Fruit fly (Drosophila melanogaster): Measurements from ENCODE around the gene Ir68a.

Gene Ir68a

dm6 chr3L:11247370-11248255 is 11.6 kb upstream of the Ir68a start (continued):
- peak; percentile 65 for TF ChIP-seq CG34224 (GFP tag; IDR thresholded peaks at IDR 0.05; ENCODE audit: partially characterized antibody)
- TF ChIP-seq Doc3 (GFP tag; IDR thresholded peaks at IDR 0.05; ENCODE audit: partially characterized antibody): no peak
- no peak for TF ChIP-seq hkb (optimal IDR thresholded peaks at IDR 0.05)
- 0 out of 2 replicates have a peak, but pooled peaks have one; percentile 54 for TF ChIP-seq hkb (GFP tag; IDR thresholded peaks at IDR 0.05)
- TF ChIP-seq Adf1 (GFP tag; IDR thresholded peaks at IDR 0.05): peak; percentile 89
- TF ChIP-seq insv (GFP tag; optimal IDR thresholded peaks at IDR 0.05): peak in 1 of 2 experiments; percentile 45
- TF ChIP-seq CG13287 (GFP tag; IDR thresholded peaks at IDR 0.05; ENCODE audit: partially characterized antibody): peak; percentile 48
- peak; percentile 28 for TF ChIP-seq gcm (GFP tag; optimal IDR thresholded peaks at IDR 0.05)
- TF ChIP-seq jing (GFP tag; optimal IDR thresholded peaks at IDR 0.05): no peak
- peak; percentile 28 for TF ChIP-seq CG2202 (tag; optimal IDR thresholded peaks at IDR 0.05)
- peak; percentile 88 for TF ChIP-seq cg (GFP tag; optimal IDR thresholded peaks at IDR 0.05)
- TF ChIP-seq Mes4 (GFP tag; optimal IDR thresholded peaks at IDR 0.05): peak; percentile 13
- TF ChIP-seq eve (GFP tag; optimal IDR thresholded peaks at IDR 0.05): peak in 1 of 2 experiments; percentile 74
- TF ChIP-seq sim (GFP tag; IDR thresholded peaks at IDR 0.05): peak; percentile 27; the same call in 1 of the 2 replicates
- no peak for TF ChIP-seq CG8290 (GFP tag; optimal IDR thresholded peaks at IDR 0.05)
- TF ChIP-seq CG8290 (tag; optimal IDR thresholded peaks at IDR 0.05): peak in 1 of 2 experiments; percentile 45
- TF ChIP-seq dm (GFP tag; optimal IDR thresholded peaks at IDR 0.05): no peak
- TF ChIP-seq z (GFP tag; IDR thresholded peaks at IDR 0.05): peak; percentile 96
- no peak for TF ChIP-seq CG17361 (GFP tag; IDR thresholded peaks at IDR 0.05)
- TF ChIP-seq HmgZ (tag; optimal IDR thresholded peaks at IDR 0.05): no peak
- no peak for TF ChIP-seq jigr1 (GFP tag; IDR thresholded peaks at IDR 0.05)
- peak; percentile 3 for TF ChIP-seq CG12769 (tag; optimal IDR thresholded peaks at IDR 0.05)
- peak; percentile 48; the same call in 1 of the 2 replicates for TF ChIP-seq Awh (GFP tag; IDR thresholded peaks at IDR 0.05)
- TF ChIP-seq CG11695 (GFP tag; IDR thresholded peaks at IDR 0.05): 0 out of 3 replicates have a peak, but pooled peaks have one; percentile 14
- peak; percentile 23 for TF ChIP-seq CG8924 (tag; optimal IDR thresholded peaks at IDR 0.05)
- no peak for TF ChIP-seq otp (GFP tag; IDR thresholded peaks at IDR 0.05)
- peak; percentile 55 for TF ChIP-seq Drgx (GFP tag; IDR thresholded peaks at IDR 0.05)
- TF ChIP-seq Ptx1 (GFP tag; IDR thresholded peaks at IDR 0.05): no peak
- peak; percentile 13 for TF ChIP-seq NC2β (GFP tag; optimal IDR thresholded peaks at IDR 0.05)
- no peak for TF ChIP-seq CHES-1-like (GFP tag; optimal IDR thresholded peaks at IDR 0.05)
- peak; percentile 47 for TF ChIP-seq nerfin-1 (tag; optimal IDR thresholded peaks at IDR 0.05)
- TF ChIP-seq crc (GFP tag; optimal IDR thresholded peaks at IDR 0.05): no peak
- TF ChIP-seq Bteb2 (GFP tag; optimal IDR thresholded peaks at IDR 0.05): no peak
- 0 out of 3 replicates have a peak, but pooled peaks have one; percentile 6 for TF ChIP-seq gce (GFP tag; IDR thresholded peaks at IDR 0.05)
- TF ChIP-seq fd64A (GFP tag; optimal IDR thresholded peaks at IDR 0.05): peak; percentile 43
- TF ChIP-seq CG3163 (GFP tag; optimal IDR thresholded peaks at IDR 0.05): peak; percentile 94
- TF ChIP-seq nau (GFP tag; optimal IDR thresholded peaks at IDR 0.05): peak; percentile 80
- TF ChIP-seq CG10654 (GFP tag; optimal IDR thresholded peaks at IDR 0.05): no peak
- TF ChIP-seq scrt (GFP tag; optimal IDR thresholded peaks at IDR 0.05): peak; percentile 8
- TF ChIP-seq unpg (GFP tag; optimal IDR thresholded peaks at IDR 0.05): peak; percentile 11
- peak; percentile 27; the same call in 1 of the 2 replicates for TF ChIP-seq Rfx (GFP tag; IDR thresholded peaks at IDR 0.05)
- TF ChIP-seq Elba2 (GFP tag; optimal IDR thresholded peaks at IDR 0.05): peak; percentile 40
- TF ChIP-seq Aef1 (GFP tag; IDR thresholded peaks at IDR 0.05): no peak
- TF ChIP-seq nmo (GFP tag; optimal IDR thresholded peaks at IDR 0.05): no peak
- TF ChIP-seq kni (GFP tag; optimal IDR thresholded peaks at IDR 0.05): peak; percentile 81
- TF ChIP-seq Dll (GFP tag; IDR thresholded peaks at IDR 0.05; ENCODE audit: partially characterized antibody): peak; percentile 50; the same call in 1 of the 4 replicates
- TF ChIP-seq crp (GFP tag; optimal IDR thresholded peaks at IDR 0.05): peak in 1 of 2 experiments; percentile 78
- peak; percentile 4 for TF ChIP-seq her (GFP tag; optimal IDR thresholded peaks at IDR 0.05)
- TF ChIP-seq CG4360 (GFP tag; IDR thresholded peaks at IDR 0.05): peak; percentile 43; the same call in 1 of the 2 replicates

Measured in whole organism, embryonic.